In the genomic region with DNA sequence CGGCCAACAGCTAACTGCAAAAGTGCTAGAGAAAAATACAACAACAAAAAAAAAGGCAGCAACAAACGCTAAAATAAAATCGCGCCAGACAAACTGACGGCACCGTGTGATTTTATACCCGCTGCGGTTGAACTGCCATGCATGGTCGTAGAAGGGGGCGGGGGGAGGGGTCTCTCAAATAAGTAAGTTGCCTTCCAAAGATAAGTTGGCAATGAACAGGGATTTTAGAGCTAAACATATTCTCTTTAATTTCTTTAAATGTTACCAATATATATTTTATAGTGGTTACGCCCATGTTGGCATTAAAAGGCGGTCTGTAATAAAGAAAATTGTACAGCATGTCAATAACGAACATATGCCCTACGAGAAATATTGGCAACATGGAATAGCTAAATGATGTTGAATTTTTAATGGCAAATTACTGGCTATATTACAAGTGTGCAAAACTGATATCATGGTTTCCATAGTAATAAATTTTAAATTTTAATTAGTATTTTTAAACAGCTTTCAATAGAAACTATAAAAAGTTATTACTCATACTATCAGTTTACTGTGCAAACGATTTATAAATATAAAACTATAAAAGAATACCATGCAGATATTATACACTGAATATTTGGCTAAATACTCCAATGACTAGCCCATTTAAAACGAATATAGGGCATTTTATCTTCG, we compare ENCODE assay signal across 2 fruit fly cellular contexts.
TF ChIP-seq lines count a peak whose summit lies in the region.

No protein-coding gene starts in this region.

TF ChIP-seq in whole organism, embryonic, 481 proteins besides CTCF, POLR2A, EP300 and RAD21 (continued from another document and continues in another):
- no peak for TF ChIP-seq cad (GFP tag; optimal IDR thresholded peaks at IDR 0.05; lab: Kevin White, UChicago)
- TF ChIP-seq pb (GFP tag; optimal IDR thresholded peaks at IDR 0.05; lab: Kevin White, UChicago) = no peak
- TF ChIP-seq amos (GFP tag; IDR thresholded peaks at IDR 0.05; lab: Robert Waterston, UW; ENCODE audit: partially characterized antibody) = no peak
- TF ChIP-seq CG8281 (tag; optimal IDR thresholded peaks at IDR 0.05; lab: Kevin White, UChicago) = peak; percentile 48
- TF ChIP-seq CG14441 (GFP tag; IDR thresholded peaks at IDR 0.05; lab: Robert Waterston, UW) = peak; percentile 89
- TF ChIP-seq pnt (GFP tag; optimal IDR thresholded peaks at IDR 0.05; lab: Kevin White, UChicago) = peak; percentile 61
- no peak for TF ChIP-seq TFAM (GFP tag; optimal IDR thresholded peaks at IDR 0.05; lab: Kevin White, UChicago)
- TF ChIP-seq sob (GFP tag; IDR thresholded peaks at IDR 0.05; lab: Robert Waterston, UW) = peak; percentile 86
- TF ChIP-seq sr (GFP tag; IDR thresholded peaks at IDR 0.05; lab: Robert Waterston, UW) = no peak
- TF ChIP-seq rib (GFP tag; IDR thresholded peaks at IDR 0.05; lab: Robert Waterston, UW) = peak; percentile 68; the same call in 1 of the 2 replicates
- TF ChIP-seq CG4424 (GFP tag; optimal IDR thresholded peaks at IDR 0.05; lab: Kevin White, UChicago) = peak; percentile 62
- TF ChIP-seq CG8765 (GFP tag; IDR thresholded peaks at IDR 0.05; lab: Robert Waterston, UW) = peak; percentile 60
- TF ChIP-seq caup (GFP tag; optimal IDR thresholded peaks at IDR 0.05; lab: Kevin White, UChicago; ENCODE audit: severe bottlenecking) = peak; percentile 26
- TF ChIP-seq Mrtf (GFP tag; IDR thresholded peaks at IDR 0.05; lab: Robert Waterston, UW) = peak; percentile 77
- TF ChIP-seq CG6254 (GFP tag; optimal IDR thresholded peaks at IDR 0.05; lab: Kevin White, UChicago) = no peak
- peak; percentile 69 for TF ChIP-seq danr (GFP tag; IDR thresholded peaks at IDR 0.05; lab: Robert Waterston, UW)
- no peak for TF ChIP-seq CG13287 (GFP tag; IDR thresholded peaks at IDR 0.05; lab: Robert Waterston, UW; ENCODE audit: partially characterized antibody)
- TF ChIP-seq dpn (GFP tag; optimal IDR thresholded peaks at IDR 0.05; lab: Kevin White, UChicago) = peak; percentile 71 to 87
- no peak for TF ChIP-seq slp2 (GFP tag; optimal IDR thresholded peaks at IDR 0.05; lab: Kevin White, UChicago)
- TF ChIP-seq Xbp1 (GFP tag; optimal IDR thresholded peaks at IDR 0.05; lab: Kevin White, UChicago) = peak; percentile 86
- TF ChIP-seq luna (GFP tag; optimal IDR thresholded peaks at IDR 0.05; lab: Kevin White, UChicago) = no peak
- peak; percentile 75 for TF ChIP-seq CG12659 (GFP tag; optimal IDR thresholded peaks at IDR 0.05; lab: Kevin White, UChicago)
- peak; percentile 7 for TF ChIP-seq slou (GFP tag; optimal IDR thresholded peaks at IDR 0.05; lab: Kevin White, UChicago)
- TF ChIP-seq Neu2 (GFP tag; optimal IDR thresholded peaks at IDR 0.05; lab: Kevin White, UChicago; ENCODE audit: borderline replicate concordance) = no peak
- peak; percentile 61; the same call in 1 of the 3 replicates for TF ChIP-seq so (GFP tag; IDR thresholded peaks at IDR 0.05; lab: Robert Waterston, UW)
- no peak for TF ChIP-seq MBD-R2 (GFP tag; IDR thresholded peaks at IDR 0.05; lab: Robert Waterston, UW)
- TF ChIP-seq sug (tag; optimal IDR thresholded peaks at IDR 0.05; lab: Kevin White, UChicago) = peak; percentile 45
- TF ChIP-seq Chrac-16 (GFP tag; optimal IDR thresholded peaks at IDR 0.05; lab: Kevin White, UChicago) = peak; percentile 80
- no peak for TF ChIP-seq CG6175 (GFP tag; IDR thresholded peaks at IDR 0.05; lab: Robert Waterston, UW)
- peak; percentile 87 for TF ChIP-seq Ptx1 (GFP tag; IDR thresholded peaks at IDR 0.05; lab: Robert Waterston, UW)
- peak; percentile 72 for TF ChIP-seq CG12219 (GFP tag; optimal IDR thresholded peaks at IDR 0.05; lab: Kevin White, UChicago)
- TF ChIP-seq CG11560 (tag; IDR thresholded peaks at IDR 0.05; lab: Robert Waterston, UW) = peak; percentile 53; the same call in 2 of the 3 replicates
- TF ChIP-seq Mad (GFP tag; optimal IDR thresholded peaks at IDR 0.05; lab: Kevin White, UChicago) = peak; percentile 49
- TF ChIP-seq twi (tag; optimal IDR thresholded peaks at IDR 0.05; lab: Kevin White, UChicago) = peak; percentile 38
- no peak for TF ChIP-seq CG8290 (GFP tag; optimal IDR thresholded peaks at IDR 0.05; lab: Kevin White, UChicago)
- TF ChIP-seq CG8290 (tag; optimal IDR thresholded peaks at IDR 0.05; lab: Kevin White, UChicago) = peak in 1 of 2 experiments; percentile 85
- peak; percentile 70 for TF ChIP-seq HLH54F (GFP tag; optimal IDR thresholded peaks at IDR 0.05; lab: Kevin White, UChicago)
- TF ChIP-seq CG5180 (GFP tag; optimal IDR thresholded peaks at IDR 0.05; lab: Kevin White, UChicago) = no peak
- peak; percentile 39 for TF ChIP-seq maf-S (GFP tag; optimal IDR thresholded peaks at IDR 0.05; lab: Kevin White, UChicago)
- TF ChIP-seq fd3F (GFP tag; optimal IDR thresholded peaks at IDR 0.05; lab: Kevin White, UChicago) = peak; percentile 77
- peak in 1 of 2 experiments; percentile 8 for TF ChIP-seq eve (GFP tag; optimal IDR thresholded peaks at IDR 0.05; lab: Kevin White, UChicago)
- TF ChIP-seq wek (GFP tag; optimal IDR thresholded peaks at IDR 0.05; lab: Kevin White, UChicago) = peak; percentile 37
- peak; percentile 72 for TF ChIP-seq grau (tag; optimal IDR thresholded peaks at IDR 0.05; lab: Kevin White, UChicago)
- TF ChIP-seq CG12744 (GFP tag; optimal IDR thresholded peaks at IDR 0.05; lab: Kevin White, UChicago) = peak; percentile 17
- peak; percentile 69 for TF ChIP-seq Ssrp (tag; optimal IDR thresholded peaks at IDR 0.05; lab: Kevin White, UChicago)
- no peak for TF ChIP-seq Deaf1 (tag; optimal IDR thresholded peaks at IDR 0.05; lab: Kevin White, UChicago)
- TF ChIP-seq C15 (GFP tag; IDR thresholded peaks at IDR 0.05; lab: Robert Waterston, UW) = 0 out of 3 replicates have a peak, but pooled peaks have one; percentile 21
- TF ChIP-seq kay (GFP tag; optimal IDR thresholded peaks at IDR 0.05; lab: Kevin White, UChicago) = peak; percentile 12
- TF ChIP-seq CG11247 (GFP tag; IDR thresholded peaks at IDR 0.05; lab: Robert Waterston, UW) = peak; percentile 84
- TF ChIP-seq CG12299 (tag; optimal IDR thresholded peaks at IDR 0.05; lab: Kevin White, UChicago) = peak; percentile 26
- peak; percentile 9 for TF ChIP-seq CG11398 (GFP tag; optimal IDR thresholded peaks at IDR 0.05; lab: Kevin White, UChicago)
- peak; percentile 62 for TF ChIP-seq HmgZ (tag; optimal IDR thresholded peaks at IDR 0.05; lab: Kevin White, UChicago)
- TF ChIP-seq klu (GFP tag; IDR thresholded peaks at IDR 0.05; lab: Robert Waterston, UW) = peak; percentile 65; the same call in 1 of the 2 replicates
- TF ChIP-seq HLH3B (GFP tag; IDR thresholded peaks at IDR 0.05; lab: Robert Waterston, UW) = peak; percentile 75
- TF ChIP-seq br (optimal IDR thresholded peaks at IDR 0.05; lab: Kevin White, UChicago) = no peak
- peak; percentile 60 to 71 for TF ChIP-seq chif (GFP tag; optimal IDR thresholded peaks at IDR 0.05; lab: Kevin White, UChicago)
- TF ChIP-seq tgo (GFP tag; IDR thresholded peaks at IDR 0.05; lab: Robert Waterston, UW) = peak; percentile 87
- TF ChIP-seq nau (GFP tag; optimal IDR thresholded peaks at IDR 0.05; lab: Kevin White, UChicago) = no peak
- no peak for TF ChIP-seq HLH4C (GFP tag; IDR thresholded peaks at IDR 0.05; lab: Robert Waterston, UW; ENCODE audit: partially characterized antibody)
- TF ChIP-seq CG10654 (GFP tag; optimal IDR thresholded peaks at IDR 0.05; lab: Kevin White, UChicago) = peak; percentile 25
- no peak for TF ChIP-seq Bteb2 (GFP tag; optimal IDR thresholded peaks at IDR 0.05; lab: Kevin White, UChicago)

TF ChIP-seq in whole organism, prepupa, 60 proteins besides CTCF, POLR2A, EP300 and RAD21 (continued from another document):
- TF ChIP-seq dsx (GFP tag; optimal IDR thresholded peaks at IDR 0.05; lab: Kevin White, UChicago; ENCODE audit: poor library complexity, severe bottlenecking) (peak; percentile 82), acj6 (GFP tag; optimal IDR thresholded peaks at IDR 0.05; lab: Kevin White, UChicago) (peak; percentile 98), Eip93F (GFP tag; optimal IDR thresholded peaks at IDR 0.05; lab: Kevin White, UChicago) (peak; percentile 62), Lpt (GFP tag; optimal IDR thresholded peaks at IDR 0.05; lab: Kevin White, UChicago) (peak; percentile 88), CG32006 (GFP tag; optimal IDR thresholded peaks at IDR 0.05; lab: Kevin White, UChicago) (peak; percentile 95), CG31627 (GFP tag; optimal IDR thresholded peaks at IDR 0.05; lab: Kevin White, UChicago) (peak; percentile 96), Met (GFP tag; optimal IDR thresholded peaks at IDR 0.05; lab: Kevin White, UChicago) (peak; percentile 94), Eip75B (GFP tag; optimal IDR thresholded peaks at IDR 0.05; lab: Kevin White, UChicago) (peak; percentile 96), CG4318 (GFP tag; optimal IDR thresholded peaks at IDR 0.05; lab: Kevin White, UChicago) (peak; percentile 91), topi (GFP tag; optimal IDR thresholded peaks at IDR 0.05; lab: Kevin White, UChicago) (peak; percentile 84), CG3919 (GFP tag; optimal IDR thresholded peaks at IDR 0.05; lab: Kevin White, UChicago) (peak; percentile 96), Smox (GFP tag; optimal IDR thresholded peaks at IDR 0.05; lab: Kevin White, UChicago) (peak; percentile 90)
TF ChIP-seq in whole organism, prepupa: peak in this region for 60.
